Worm (Caenorhabditis elegans): ENCODE results near the gene atad-3.

atad-3 gene

DNA sequence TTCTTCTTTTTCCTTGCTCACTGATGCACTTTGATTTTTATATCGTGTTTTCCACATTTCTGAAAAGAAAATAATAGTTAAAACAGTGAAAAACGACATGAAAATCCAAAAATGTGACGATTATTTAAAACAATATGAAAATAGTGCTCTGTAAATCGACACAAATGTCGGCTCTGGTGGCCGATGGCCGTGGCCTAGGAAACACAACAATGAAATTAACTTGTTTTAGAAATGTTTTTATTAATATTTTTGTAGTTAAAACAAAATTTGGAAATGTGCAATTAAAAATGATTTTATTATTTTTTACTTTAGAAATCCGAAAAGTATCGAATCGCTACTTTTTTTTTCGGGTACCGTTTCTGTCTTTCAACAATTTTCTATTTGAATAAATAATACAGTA lies 48.0 kb upstream of the atad-3 start, which contains the start of gene arv-1 (continued):
- TF ChIP-seq B0261.1 (tag; optimal IDR thresholded peaks at IDR 0.05) (no peak), Y56A3A.18 (GFP tag; IDR thresholded peaks at IDR 0.05) (no peak), Y95B8A.8 (GFP tag; IDR thresholded peaks at IDR 0.05) (no peak), efl-1 (GFP tag; optimal IDR thresholded peaks at IDR 0.05) (no peak), him-1 (tag; optimal IDR thresholded peaks at IDR 0.05) (peak; percentile 11), cebp-2 (GFP tag; IDR thresholded peaks at IDR 0.05) (no peak), lir-1 (GFP tag; conservative IDR thresholded peaks at IDR 0.05) (no peak), hlh-26 (GFP tag; conservative IDR thresholded peaks at IDR 0.05) (no peak), aptf-3 (GFP tag; IDR thresholded peaks at IDR 0.05) (no peak), dox-1 (GFP tag; IDR thresholded peaks at IDR 0.05) (peak; percentile 61; the same call in 1 of the 2 replicates), Y53G8AR.9 (GFP tag; conservative IDR thresholded peaks at IDR 0.05) (no peak), B0035.1 (tag; optimal IDR thresholded peaks at IDR 0.05) (no peak), F52B5.7 (tag; optimal IDR thresholded peaks at IDR 0.05) (no peak), mxl-1 (tag; optimal IDR thresholded peaks at IDR 0.05) (no peak), sdz-38 (tag; optimal IDR thresholded peaks at IDR 0.05) (no peak), attf-5 (GFP tag; optimal IDR thresholded peaks at IDR 0.05) (peak; percentile 13), rpc-1 (optimal IDR thresholded peaks at IDR 0.05) (no peak), rpc-1 (tag; optimal IDR thresholded peaks at IDR 0.05) (no peak), ZK185.1 (tag; optimal IDR thresholded peaks at IDR 0.05; ENCODE audit: poor library complexity, severe bottlenecking) (peak; percentile 51), nhr-90 (tag; optimal IDR thresholded peaks at IDR 0.05) (no peak), tbp1 (GFP tag; optimal IDR thresholded peaks at IDR 0.05) (no peak), nfya-1 (tag; optimal IDR thresholded peaks at IDR 0.05; ENCODE audit: borderline replicate concordance, insufficient read depth) (no peak), ztf-22 (GFP tag; optimal IDR thresholded peaks at IDR 0.05) (no peak), zim-3 (tag; optimal IDR thresholded peaks at IDR 0.05) (no peak), T07F8.4 (tag; optimal IDR thresholded peaks at IDR 0.05) (no peak), snpc-1.3 (tag; optimal IDR thresholded peaks at IDR 0.05; ENCODE audit: insufficient read depth) (no peak), ztf-6 (GFP tag; IDR thresholded peaks at IDR 0.05) (no peak), lin-26 (GFP tag; IDR thresholded peaks at IDR 0.05) (no peak), attf-6 (GFP tag; IDR thresholded peaks at IDR 0.05) (no peak), dpl-1 (GFP tag; optimal IDR thresholded peaks at IDR 0.05) (no peak), nfyb-1 (GFP tag; IDR thresholded peaks at IDR 0.05) (no peak)

DNA sequence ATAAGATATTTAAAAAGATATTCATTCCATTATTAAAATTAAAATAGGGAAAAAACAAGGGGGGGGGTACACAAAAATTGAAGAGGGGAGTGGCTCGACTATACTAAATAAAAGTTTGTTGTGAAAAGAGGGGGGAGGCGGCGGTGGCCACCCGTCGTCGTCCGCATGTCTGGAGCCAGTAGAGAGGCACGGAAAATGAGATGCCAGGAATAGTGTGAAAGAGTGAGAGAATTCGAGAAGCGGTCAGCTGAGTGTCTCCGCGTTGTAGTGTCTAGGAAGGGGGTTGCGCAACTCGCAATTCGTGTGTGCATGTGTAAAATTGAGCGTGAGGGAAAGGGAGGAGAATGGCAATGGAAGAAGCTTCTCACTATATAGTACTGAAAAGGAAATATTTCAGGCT lies 46.5 kb upstream of the atad-3 start:
- TF ChIP-seq cebp-1 (GFP tag; IDR thresholded peaks at IDR 0.05) (no peak), cebp-1 (tag; optimal IDR thresholded peaks at IDR 0.05) (peak; percentile 24), zfh-2 (GFP tag; conservative IDR thresholded peaks at IDR 0.05) (peak; percentile 55; the same call in 1 of the 2 replicates), madf-6 (GFP tag; IDR thresholded peaks at IDR 0.05) (no peak)

DNA sequence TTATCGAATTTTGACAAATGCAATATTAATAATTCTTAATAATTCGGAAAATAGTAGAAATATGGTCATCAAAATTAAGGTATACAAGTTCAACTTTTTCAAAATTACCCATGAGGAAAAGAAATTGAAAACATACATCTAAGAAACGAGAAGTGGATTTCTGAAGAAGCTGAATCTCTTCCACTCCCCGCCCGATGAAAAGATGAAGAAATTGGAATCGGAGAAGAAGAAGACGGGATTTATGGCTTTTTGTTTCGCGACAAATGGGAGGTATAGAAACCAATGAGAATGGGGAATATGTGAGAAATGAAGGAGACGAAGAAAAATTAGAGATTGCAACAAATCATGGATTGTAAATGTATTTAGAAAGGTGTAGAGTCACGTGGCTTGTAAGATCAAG lies 45.7 kb upstream of the atad-3 start:
- TF ChIP-seq let-526 (GFP tag; IDR thresholded peaks at IDR 0.05) = no peak
- TF ChIP-seq ceh-58 (GFP tag; IDR thresholded peaks at IDR 0.05) = no peak
- TF ChIP-seq pbrm-1 (GFP tag; IDR thresholded peaks at IDR 0.05) = no peak
- no peak for TF ChIP-seq Y67H2A.10 (GFP tag; conservative IDR thresholded peaks at IDR 0.05)

Data from whole organism, young adult.